Fruit fly (Drosophila melanogaster): ENCODE data around the gene ens.

DNA sequence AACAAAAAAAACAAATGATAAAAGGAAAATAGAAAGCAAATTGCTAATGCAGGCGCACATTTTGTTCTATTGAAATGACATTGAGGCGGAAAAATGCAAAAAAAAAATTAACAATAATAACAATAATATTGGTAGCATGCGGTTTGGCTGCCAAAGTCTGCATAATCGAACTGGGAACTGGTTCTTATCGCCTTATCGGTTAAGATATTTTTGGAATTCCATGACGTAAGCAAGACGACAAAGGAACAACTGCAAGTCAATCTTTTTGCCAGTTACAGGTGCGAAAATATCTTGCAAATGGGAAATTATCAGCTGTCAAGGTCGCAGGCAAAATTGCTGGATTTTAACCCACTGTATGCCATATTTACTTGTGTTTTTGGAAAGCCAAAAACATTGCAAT lies 1.8 kb downstream of the ens start:
- no peak for TF ChIP-seq cic (GFP tag; optimal IDR thresholded peaks at IDR 0.05)
- no peak for TF ChIP-seq pad (GFP tag; optimal IDR thresholded peaks at IDR 0.05)
- TF ChIP-seq toe (GFP tag; optimal IDR thresholded peaks at IDR 0.05) = no peak
- no peak for TF ChIP-seq ovo (GFP tag; optimal IDR thresholded peaks at IDR 0.05)
- TF ChIP-seq CG7045 (GFP tag; optimal IDR thresholded peaks at IDR 0.05) = no peak
- TF ChIP-seq tj (GFP tag; optimal IDR thresholded peaks at IDR 0.05) = no peak
- no peak for TF ChIP-seq Mnt (GFP tag; optimal IDR thresholded peaks at IDR 0.05)
- no peak for TF ChIP-seq kay (GFP tag; ENCODE audit: borderline replicate concordance)
- TF ChIP-seq CG11617 (GFP tag; optimal IDR thresholded peaks at IDR 0.05) = no peak
- TF ChIP-seq CG33017 (tag; optimal IDR thresholded peaks at IDR 0.05) = no peak
- no peak for TF ChIP-seq CG5204 (GFP tag; optimal IDR thresholded peaks at IDR 0.05)

Data from whole organism, adult.